Worm (Caenorhabditis elegans) whole organism, L4 larva: ENCODE data around the gene ifb-2.
A peak's percentile ranks its signal among the peaks of the same experiment; 100 is the strongest.

Experiments
- F44E2.7 ChIP-seq: fragments of 200-800 bp; sonication (Bioruptor generic); IDR thresholded peaks from 2 replicates; pipeline ENCODE4 v2.1.2; 2022; ENCODE audit warnings: missing genetic modification characterization, missing compliant biosample characterization
- F49E8.2 ChIP-seq: sonication (generic microtip); optimal IDR thresholded peaks from 2 replicates; lab custom pipeline; 2016; ENCODE audit warnings: missing compliant biosample characterization, mild to moderate bottlenecking, missing genetic modification characterization, borderline replicate concordance
- Y105C5A.15 ChIP-seq: fragments of 200-800 bp; sonication (Bioruptor generic); IDR thresholded peaks from 2 replicates; pipeline ENCODE4 v1.3.6; 2022; ENCODE audit warnings: missing genetic modification characterization, missing compliant biosample characterization
- Y48G9A.11 ChIP-seq: fragments of 200-800 bp; sonication (Bioruptor generic); IDR thresholded peaks from 2 replicates; pipeline ENCODE4 v1.3.6; 2022; ENCODE audit warnings: missing genetic modification reagents, missing genetic modification characterization, missing compliant biosample characterization
- Y75B8A.6 ChIP-seq: fragments of 200-800 bp; sonication (Bioruptor generic); IDR thresholded peaks from 2 replicates; pipeline ENCODE4 v1.3.6; 2022; ENCODE audit warnings: missing genetic modification reagents, missing genetic modification characterization, missing compliant biosample characterization
- aha-1 ChIP-seq: fragments of 150-350 bp; peaks from one replicate; lab custom pipeline; 2014; ENCODE audit warnings: missing biosample characterization, missing genetic modification characterization
- ama-1 ChIP-seq: fragments of 150-350 bp; optimal IDR thresholded peaks from 2 replicates; lab custom pipeline; 2014; ENCODE audit warnings: inconsistent platforms, mixed read lengths
- arid-1 ChIP-seq: fragments of 200-800 bp; sonication (Bioruptor generic); conservative IDR thresholded peaks from 2 replicates; pipeline ENCODE4 v1.3.6; 2022; ENCODE audit warnings: missing genetic modification reagents, missing genetic modification characterization, missing compliant biosample characterization
- ceh-20 ChIP-seq: fragments of 200-800 bp; sonication (Bioruptor generic); IDR thresholded peaks from 2 replicates; pipeline ENCODE4 v1.3.6; 2022; ENCODE audit warnings: missing genetic modification reagents, missing genetic modification characterization, missing compliant biosample characterization
- ceh-32 ChIP-seq: sonication (generic microtip); optimal IDR thresholded peaks from 2 replicates; lab custom pipeline; 2016; ENCODE audit warnings: mild to moderate bottlenecking, missing genetic modification characterization, missing compliant biosample characterization; ENCODE audit not compliant: poor library complexity
- ceh-44 ChIP-seq: fragments of 200-800 bp; sonication (Bioruptor generic); IDR thresholded peaks from 2 replicates; pipeline ENCODE4 v1.3.6; 2022; ENCODE audit warnings: missing genetic modification reagents, missing genetic modification characterization, missing compliant biosample characterization
- ceh-62 ChIP-seq: sonication (generic microtip); optimal IDR thresholded peaks from 2 replicates; lab custom pipeline; 2017; ENCODE audit warnings: missing biosample characterization, missing genetic modification characterization
- daf-12 ChIP-seq: fragments of 150-350 bp; optimal IDR thresholded peaks from 2 replicates; lab custom pipeline; 2014; ENCODE audit warnings: missing biosample characterization, missing genetic modification reagents, missing genetic modification characterization
- daf-16 ChIP-seq, 3 experiments: sonication (generic microtip); optimal IDR thresholded peaks; 2 replicates each; lab custom pipeline; 2016 to 2017; ENCODE audit warnings: missing genetic modification characterization in 3 of 3, missing genetic modification reagents in 3 of 3, mild to moderate bottlenecking in 2 of 3, missing compliant biosample characterization in 2 of 3, missing biosample characterization in 1 of 3, moderate library complexity in 1 of 3
- dmd-6 ChIP-seq: fragments of 200-800 bp; sonication (Bioruptor generic); IDR thresholded peaks from 2 replicates; pipeline ENCODE4 v1.3.6; 2022; ENCODE audit warnings: missing genetic modification reagents, missing genetic modification characterization, missing compliant biosample characterization
- dmd-9 ChIP-seq: fragments of 200-800 bp; sonication (Bioruptor generic); IDR thresholded peaks from 2 replicates; pipeline ENCODE4 v1.3.6; 2022; ENCODE audit warnings: missing genetic modification reagents, missing genetic modification characterization, missing compliant biosample characterization
- dve-1 ChIP-seq: sonication (generic microtip); optimal IDR thresholded peaks from 2 replicates; lab custom pipeline; 2017; ENCODE audit warnings: antibody characterized with exemption, mild to moderate bottlenecking, missing genetic modification characterization, missing compliant biosample characterization; ENCODE audit not compliant: insufficient read depth
- hif-1 ChIP-seq, 2 experiments: sonication (generic microtip); optimal IDR thresholded peaks; 2 replicates each; lab custom pipeline; 2016 to 2017; ENCODE audit warnings: missing compliant biosample characterization in 2 of 2, missing genetic modification characterization in 2 of 2, missing genetic modification reagents in 2 of 2, missing genotype in 2 of 2, mild to moderate bottlenecking in 1 of 2
- hlh-11 ChIP-seq: fragments of 200-800 bp; sonication (Bioruptor generic); optimal IDR thresholded peaks from 2 replicates; lab custom pipeline; 2018; ENCODE audit warnings: mild to moderate bottlenecking, missing genetic modification characterization, missing compliant biosample characterization
- hmg-1.1 ChIP-seq: fragments of 200-800 bp; sonication (Bioruptor generic); IDR thresholded peaks from 2 replicates; pipeline ENCODE4 v1.3.6; 2022; ENCODE audit warnings: missing genetic modification reagents, missing genetic modification characterization, missing compliant biosample characterization
- jun-1 ChIP-seq: fragments of 150-350 bp; optimal IDR thresholded peaks from 2 replicates; lab custom pipeline; 2014; ENCODE audit warnings: missing biosample characterization, missing genetic modification reagents, missing genetic modification characterization
- lin-1 ChIP-seq: fragments of 200-800 bp; sonication (Bioruptor generic); IDR thresholded peaks from 2 replicates; pipeline ENCODE4 v1.3.6; 2022; ENCODE audit warnings: missing genetic modification reagents, missing genetic modification characterization, missing compliant biosample characterization
- lin-15B ChIP-seq: fragments of 150-350 bp; sonication (generic microtip); optimal IDR thresholded peaks from 3 replicates; lab custom pipeline; 2014; ENCODE audit warnings: missing biosample characterization, missing genetic modification characterization
- lin-29 ChIP-seq: fragments of 200-800 bp; sonication (Bioruptor generic); IDR thresholded peaks from 2 replicates; pipeline ENCODE4 v1.3.6; 2022; ENCODE audit warnings: missing genetic modification reagents, missing genetic modification characterization, missing compliant biosample characterization
- lir-3 ChIP-seq: sonication (generic microtip); optimal IDR thresholded peaks from 2 replicates; lab custom pipeline; 2016; ENCODE audit warnings: mild to moderate bottlenecking, missing genetic modification characterization, missing compliant biosample characterization
- mdl-1 ChIP-seq, 2 experiments: fragments of 150-350 bp in 1 of 2; sonication (generic microtip) in 1 of 2; optimal IDR thresholded peaks; 2 replicates each; lab custom pipeline; 2014 to 2017; ENCODE audit warnings: missing biosample characterization in 2 of 2, missing genetic modification characterization in 2 of 2
- mdt-29 ChIP-seq: fragments of 200-800 bp; sonication (Bioruptor generic); IDR thresholded peaks from 2 replicates; pipeline ENCODE4 v1.3.6; 2022; ENCODE audit warnings: missing genetic modification reagents, missing genetic modification characterization, missing compliant biosample characterization
- mep-1 ChIP-seq: fragments of 150-350 bp; sonication (generic microtip); optimal IDR thresholded peaks from 3 replicates; lab custom pipeline; 2014; ENCODE audit warnings: missing biosample characterization, missing genetic modification characterization
- mes-2 ChIP-seq: sonication (generic microtip); optimal IDR thresholded peaks from 2 replicates; lab custom pipeline; 2016; ENCODE audit warnings: missing genotype, mild to moderate bottlenecking, missing genetic modification characterization, missing compliant biosample characterization; ENCODE audit not compliant: poor library complexity, severe bottlenecking
- mxl-3 ChIP-seq: fragments of 200-800 bp; sonication (Bioruptor generic); optimal IDR thresholded peaks from 2 replicates; lab custom pipeline; 2018; ENCODE audit warnings: mild to moderate bottlenecking, missing genetic modification characterization, missing compliant biosample characterization
- nhr-237 ChIP-seq: sonication (generic microtip); optimal IDR thresholded peaks from 2 replicates; lab custom pipeline; 2017; ENCODE audit warnings: missing biosample characterization, missing genetic modification characterization
- nhr-28 ChIP-seq: fragments of 150-350 bp; optimal IDR thresholded peaks from 2 replicates; lab custom pipeline; 2014; ENCODE audit warnings: missing biosample characterization, missing genetic modification characterization
- nhr-41 ChIP-seq: fragments of 200-800 bp; sonication (Bioruptor generic); IDR thresholded peaks from 2 replicates; pipeline ENCODE4 v1.3.6; 2022; ENCODE audit warnings: missing genetic modification reagents, missing genetic modification characterization, missing compliant biosample characterization
- nhr-48 ChIP-seq: sonication (generic microtip); optimal IDR thresholded peaks from 2 replicates; lab custom pipeline; 2016; ENCODE audit warnings: mild to moderate bottlenecking, missing genetic modification characterization, missing compliant biosample characterization
- nhr-77 ChIP-seq: fragments of 150-350 bp; optimal IDR thresholded peaks from 2 replicates; lab custom pipeline; 2014; ENCODE audit warnings: missing biosample characterization, missing genetic modification characterization
- php-3 ChIP-seq: fragments of 200-800 bp; sonication (Bioruptor generic); IDR thresholded peaks from 2 replicates; pipeline ENCODE4 v1.3.6; 2022; ENCODE audit warnings: missing genetic modification reagents, missing genetic modification characterization, missing compliant biosample characterization
- pqm-1 ChIP-seq: sonication (generic microtip); optimal IDR thresholded peaks from 2 replicates; lab custom pipeline; 2017; ENCODE audit warnings: missing biosample characterization, missing genetic modification characterization
- sdz-12 ChIP-seq: fragments of 200-800 bp; sonication (Bioruptor generic); optimal IDR thresholded peaks from 2 replicates; lab custom pipeline; 2018; ENCODE audit warnings: mild to moderate bottlenecking, missing genetic modification characterization, missing compliant biosample characterization
- spr-1 ChIP-seq: sonication (generic microtip); optimal IDR thresholded peaks from 2 replicates; lab custom pipeline; 2016; ENCODE audit warnings: mild to moderate bottlenecking, missing genetic modification characterization, missing compliant biosample characterization
- tra-1 ChIP-seq: fragments of 200-800 bp; sonication (Bioruptor generic); IDR thresholded peaks from 2 replicates; pipeline ENCODE4 v1.3.6; 2022; ENCODE audit warnings: missing genetic modification reagents, missing genetic modification characterization, missing compliant biosample characterization
- unc-130 ChIP-seq: sonication (generic microtip); optimal IDR thresholded peaks from 2 replicates; lab custom pipeline; 2016; ENCODE audit warnings: missing genetic modification reagents, missing genetic modification characterization, missing compliant biosample characterization
- zip-2 ChIP-seq: fragments of 150-350 bp; optimal IDR thresholded peaks from 2 replicates; lab custom pipeline; 2014; ENCODE audit warnings: missing biosample characterization, missing genetic modification characterization

ifb-2 gene

DNA sequence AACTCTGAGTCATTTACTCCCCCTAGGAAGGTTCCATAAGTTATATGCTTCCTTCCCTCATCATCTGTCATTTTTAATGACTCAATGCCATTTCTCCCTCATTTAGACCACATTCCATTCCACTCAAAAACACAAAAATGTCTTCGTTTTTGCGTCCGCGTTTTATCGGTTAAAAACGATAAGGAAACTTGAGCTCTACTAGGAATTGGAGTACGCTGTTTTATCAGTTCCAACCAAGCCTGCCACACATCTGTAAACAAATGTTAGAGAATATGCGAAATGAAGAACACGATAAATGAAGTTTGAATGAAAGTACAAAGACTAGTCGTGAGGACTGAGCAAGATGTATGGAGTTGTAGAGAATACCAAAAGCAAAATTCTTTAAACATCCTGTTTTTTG is 1.6 kb upstream of the ifb-2 start (continued):
- TF ChIP-seq ceh-32 (tag; lab: Kevin White, UChicago) (no peak), mes-2 (tag; lab: Kevin White, UChicago) (no peak), nhr-41 (no peak), lin-29 (GFP tag; lab: Robert Waterston, UW) (no peak), zip-2 (tag; lab: Kevin White, UChicago) (no peak), lin-15B (no peak), ceh-20 (GFP tag; lab: Robert Waterston, UW) (no peak), hif-1 (tag; optimal IDR thresholded peaks at IDR 0.05; lab: Kevin White, UChicago) (no peak), daf-12 (tag; lab: Kevin White, UChicago) (no peak), daf-16 (GFP tag; optimal IDR thresholded peaks at IDR 0.05; lab: Kevin White, UChicago) (peak in 1 of 2 experiments; percentile 0), daf-16 (tag; optimal IDR thresholded peaks at IDR 0.05; lab: Kevin White, UChicago) (peak; percentile 78), mxl-3 (GFP tag; lab: Kevin White, UChicago) (peak; percentile 14), nhr-28 (tag; lab: Kevin White, UChicago) (peak; percentile 72), dmd-9 (GFP tag; lab: Robert Waterston, UW) (no peak), lir-3 (tag; lab: Kevin White, UChicago) (no peak), ceh-62 (no peak), nhr-237 (tag; lab: Kevin White, UChicago) (no peak), php-3 (peak; percentile 28; the same call in 1 of the 2 replicates), jun-1 (tag; lab: Kevin White, UChicago) (no peak), Y75B8A.6 (GFP tag; lab: Robert Waterston, UW) (no peak), lin-1 (GFP tag; lab: Robert Waterston, UW) (no peak), nhr-77 (tag; lab: Kevin White, UChicago) (no peak), ama-1 (lab: Kevin White, UChicago) (no peak), unc-130 (GFP tag; lab: Kevin White, UChicago) (no peak), arid-1 (GFP tag; lab: Robert Waterston, UW) (no peak), hlh-11 (tag; lab: Kevin White, UChicago) (peak; percentile 85), hmg-1.1 (GFP tag; lab: Robert Waterston, UW) (no peak), spr-1 (tag; lab: Kevin White, UChicago) (no peak), F44E2.7 (no peak)

- TF ChIP-seq mdl-1 (tag; optimal IDR thresholded peaks at IDR 0.05; lab: Kevin White, UChicago) (no peak), hlh-11 (tag; lab: Kevin White, UChicago) (peak; percentile 60), mes-2 (tag; lab: Kevin White, UChicago) (peak; percentile 9), lin-1 (GFP tag; lab: Robert Waterston, UW) (0 out of 2 replicates have a peak, but pooled peaks have one; percentile 23), daf-16 (GFP tag; optimal IDR thresholded peaks at IDR 0.05; lab: Kevin White, UChicago) (no peak), daf-16 (tag; optimal IDR thresholded peaks at IDR 0.05; lab: Kevin White, UChicago) (peak; percentile 79), F49E8.2 (tag; lab: Kevin White, UChicago) (no peak), mdt-29 (no peak), sdz-12 (no peak), nhr-77 (tag; lab: Kevin White, UChicago) (peak; percentile 69), aha-1 (tag; lab: Kevin White, UChicago) (peak; percentile 17), lir-3 (tag; lab: Kevin White, UChicago) (no peak), mep-1 (tag; lab: Kevin White, UChicago) (no peak), ceh-44 (GFP tag; lab: Robert Waterston, UW) (no peak), nhr-48 (no peak), Y48G9A.11 (GFP tag; lab: Robert Waterston, UW) (no peak), ceh-32 (tag; lab: Kevin White, UChicago) (no peak), dmd-6 (peak; percentile 72), tra-1 (GFP tag; lab: Robert Waterston, UW) (0 out of 2 replicates have a peak, but pooled peaks have one; percentile 49), nhr-28 (tag; lab: Kevin White, UChicago) (peak; percentile 85), ama-1 (lab: Kevin White, UChicago) (peak; percentile 8), lin-29 (GFP tag; lab: Robert Waterston, UW) (no peak), mxl-3 (GFP tag; lab: Kevin White, UChicago) (peak; percentile 17), pqm-1 (tag; lab: Kevin White, UChicago) (peak; percentile 92), Y105C5A.15 (no peak), dve-1 (peak; percentile 77)
Observed at ce11 chrII:5751353-5751752, 1.4 kb downstream of the ifb-2 start.
